Worm (Caenorhabditis elegans) whole organism, L1 larva: ENCODE results near the gene K07B1.4.
A peak's percentile ranks its signal among the peaks of the same experiment; 100 is the strongest.

Experiments used
- C04F5.9 ChIP-seq: sonication (generic microtip); optimal IDR thresholded peaks from 2 replicates; lab custom pipeline; 2016; ENCODE audit warnings: missing genetic modification characterization, missing compliant biosample characterization
- C34B4.2 ChIP-seq: sonication (generic microtip); optimal IDR thresholded peaks from 2 replicates; lab custom pipeline; 2017; ENCODE audit warnings: mild to moderate bottlenecking, missing genetic modification characterization, missing compliant biosample characterization
- F16B12.6 ChIP-seq: fragments of 150-350 bp; optimal IDR thresholded peaks from 2 replicates; lab custom pipeline; 2014; ENCODE audit warnings: missing biosample characterization, missing genetic modification characterization
- alr-1 ChIP-seq: fragments of 200-800 bp; sonication (Bioruptor generic); optimal IDR thresholded peaks from 2 replicates; lab custom pipeline; 2018; ENCODE audit warnings: borderline replicate concordance, mild to moderate bottlenecking, missing genetic modification characterization, missing compliant biosample characterization
- aly-2 ChIP-seq: fragments of 150-350 bp; optimal IDR thresholded peaks from 2 replicates; lab custom pipeline; 2014; ENCODE audit warnings: missing biosample characterization, missing genetic modification characterization
- ama-1 ChIP-seq: fragments of 150-350 bp; optimal IDR thresholded peaks from 2 replicates; lab custom pipeline; 2014
- ceh-63 ChIP-seq: fragments of 200-800 bp; sonication (Bioruptor generic); optimal IDR thresholded peaks from 2 replicates; lab custom pipeline; 2018; ENCODE audit warnings: mild to moderate bottlenecking, missing genetic modification characterization, missing compliant biosample characterization
- ces-1 ChIP-seq: fragments of 150-350 bp; optimal IDR thresholded peaks from 2 replicates; lab custom pipeline; 2014; ENCODE audit warnings: missing biosample characterization, missing genetic modification reagents, missing genetic modification characterization
- dpl-1 ChIP-seq, 3 experiments: fragments of 150-350 bp in 2 of 3; sonication (generic microtip) in 1 of 3; optimal IDR thresholded peaks; 2 replicates each; lab custom pipeline; 2014 to 2017; ENCODE audit warnings: missing biosample characterization in 3 of 3, missing genetic modification characterization in 3 of 3, missing genetic modification reagents in 3 of 3
- dsc-1 ChIP-seq: sonication (generic microtip); optimal IDR thresholded peaks from 2 replicates; lab custom pipeline; 2016; ENCODE audit warnings: mild to moderate bottlenecking, missing genetic modification characterization, missing compliant biosample characterization
- elt-2 ChIP-seq: sonication (generic microtip); optimal IDR thresholded peaks from 2 replicates; lab custom pipeline; 2016; ENCODE audit warnings: missing genetic modification characterization, mild to moderate bottlenecking, inconsistent platforms, missing compliant biosample characterization, missing genetic modification reagents
- fkh-10 ChIP-seq: sonication (generic microtip); optimal IDR thresholded peaks from 2 replicates; lab custom pipeline; 2017; ENCODE audit warnings: missing biosample characterization, missing genetic modification reagents, missing genetic modification characterization
- fkh-4 ChIP-seq: sonication (generic microtip); optimal IDR thresholded peaks from 2 replicates; lab custom pipeline; 2016; ENCODE audit warnings: missing compliant biosample characterization, missing genetic modification characterization, borderline replicate concordance
- fos-1 ChIP-seq: fragments of 150-350 bp; optimal IDR thresholded peaks from 2 replicates; lab custom pipeline; 2014; ENCODE audit warnings: missing biosample characterization, missing genetic modification characterization
- grh-1 ChIP-seq: fragments of 200-800 bp; sonication (Bioruptor generic); IDR thresholded peaks from 2 replicates; pipeline ENCODE4 v1.3.6; 2022; ENCODE audit warnings: missing genetic modification reagents, missing genetic modification characterization, missing compliant biosample characterization
- isw-1 ChIP-seq: fragments of 200-800 bp; sonication (Bioruptor generic); IDR thresholded peaks from 2 replicates; pipeline ENCODE4 v1.3.6; 2022; ENCODE audit warnings: missing genetic modification characterization, missing compliant biosample characterization
- lin-13 ChIP-seq: fragments of 150-350 bp; optimal IDR thresholded peaks from 2 replicates; lab custom pipeline; 2014; ENCODE audit warnings: missing biosample characterization, missing genetic modification reagents, missing genetic modification characterization
- lin-14 ChIP-seq: fragments of 200-800 bp; sonication (Bioruptor generic); optimal IDR thresholded peaks from 2 replicates; lab custom pipeline; 2018; ENCODE audit warnings: mild to moderate bottlenecking, missing genetic modification characterization, moderate library complexity, missing compliant biosample characterization
- lin-35 ChIP-seq, 2 experiments: fragments of 150-350 bp; optimal IDR thresholded peaks; 2 replicates each; lab custom pipeline; 2014; ENCODE audit warnings: missing biosample characterization in 2 of 2, missing genetic modification characterization in 2 of 2, missing genetic modification reagents in 2 of 2
- lir-3 ChIP-seq: sonication (generic microtip); optimal IDR thresholded peaks from 2 replicates; lab custom pipeline; 2016; ENCODE audit warnings: mild to moderate bottlenecking, missing genetic modification characterization, moderate library complexity, missing compliant biosample characterization; ENCODE audit not compliant: poor library complexity
- lsy-2 ChIP-seq, 2 experiments: fragments of 150-350 bp; optimal IDR thresholded peaks; 2 replicates each; lab custom pipeline; 2014; ENCODE audit warnings: missing biosample characterization in 2 of 2, missing genetic modification characterization in 2 of 2
- mab-9 ChIP-seq: fragments of 200-800 bp; sonication (Bioruptor generic); IDR thresholded peaks from 2 replicates; pipeline ENCODE4 v1.3.6; 2022; ENCODE audit warnings: missing genetic modification reagents, missing genetic modification characterization, missing compliant biosample characterization
- nhr-20 ChIP-seq: sonication (generic microtip); optimal IDR thresholded peaks from 2 replicates; lab custom pipeline; 2016; ENCODE audit warnings: mild to moderate bottlenecking, missing genetic modification characterization, missing compliant biosample characterization
- nhr-47 ChIP-seq: sonication (generic microtip); optimal IDR thresholded peaks from 2 replicates; lab custom pipeline; 2016; ENCODE audit warnings: mild to moderate bottlenecking, missing genetic modification characterization, moderate library complexity, missing compliant biosample characterization
- nhr-71 ChIP-seq: sonication (generic microtip); optimal IDR thresholded peaks from 2 replicates; lab custom pipeline; 2016; ENCODE audit warnings: mild to moderate bottlenecking, missing genetic modification characterization, moderate library complexity, missing compliant biosample characterization
- nhr-76 ChIP-seq: sonication (generic microtip); optimal IDR thresholded peaks from 2 replicates; lab custom pipeline; 2017; ENCODE audit warnings: missing biosample characterization, missing genetic modification characterization
- nhr-90 ChIP-seq: sonication (generic microtip); optimal IDR thresholded peaks from 2 replicates; lab custom pipeline; 2016; ENCODE audit warnings: mild to moderate bottlenecking, missing genetic modification characterization, missing compliant biosample characterization; ENCODE audit not compliant: poor library complexity
- pag-3 ChIP-seq: sonication (generic microtip); optimal IDR thresholded peaks from 2 replicates; lab custom pipeline; 2017; ENCODE audit warnings: missing genetic modification characterization, mild to moderate bottlenecking, missing compliant biosample characterization, antibody characterized with exemption, borderline replicate concordance; ENCODE audit not compliant: insufficient read depth
- pax-3 ChIP-seq: fragments of 200-800 bp; sonication (Bioruptor generic); optimal IDR thresholded peaks from 2 replicates; lab custom pipeline; 2018; ENCODE audit warnings: mild to moderate bottlenecking, missing genetic modification characterization, moderate library complexity, missing compliant biosample characterization
- pqm-1 ChIP-seq: sonication (generic microtip); optimal IDR thresholded peaks from 3 replicates; lab custom pipeline; 2017; ENCODE audit warnings: missing biosample characterization, missing genetic modification characterization
- skn-1 ChIP-seq: fragments of 150-350 bp; optimal IDR thresholded peaks from 2 replicates; lab custom pipeline; 2014; ENCODE audit warnings: missing biosample characterization, missing genetic modification characterization
- snu-23 ChIP-seq: sonication (generic microtip); optimal IDR thresholded peaks from 2 replicates; lab custom pipeline; 2016; ENCODE audit warnings: missing genetic modification characterization, missing compliant biosample characterization
- sox-4 ChIP-seq: sonication (generic microtip); optimal IDR thresholded peaks from 2 replicates; lab custom pipeline; 2016; ENCODE audit warnings: missing genetic modification characterization, missing compliant biosample characterization
- sup-37 ChIP-seq: fragments of 200-800 bp; sonication (Bioruptor generic); optimal IDR thresholded peaks from 2 replicates; lab custom pipeline; 2018; ENCODE audit warnings: mild to moderate bottlenecking, missing genetic modification characterization, missing compliant biosample characterization
- tbx-2 ChIP-seq: sonication (generic microtip); optimal IDR thresholded peaks from 2 replicates; lab custom pipeline; 2016; ENCODE audit warnings: missing genetic modification characterization, missing compliant biosample characterization
- unc-130 ChIP-seq: fragments of 150-350 bp; optimal IDR thresholded peaks from 2 replicates; lab custom pipeline; 2017; ENCODE audit warnings: missing biosample characterization, missing genetic modification characterization, inconsistent platforms
- unc-30 ChIP-seq: sonication (generic microtip); optimal IDR thresholded peaks from 2 replicates; lab custom pipeline; 2017; ENCODE audit warnings: missing biosample characterization, missing genetic modification characterization
- unc-62 ChIP-seq: fragments of 150-350 bp; optimal IDR thresholded peaks from 2 replicates; lab custom pipeline; 2014; ENCODE audit warnings: missing biosample characterization, missing genetic modification reagents, missing genetic modification characterization
- unc-86 ChIP-seq: sonication (generic microtip); optimal IDR thresholded peaks from 2 replicates; lab custom pipeline; 2016; ENCODE audit warnings: missing genetic modification characterization, missing compliant biosample characterization
- ztf-11 ChIP-seq, 2 experiments: sonication (generic microtip); optimal IDR thresholded peaks; 2 replicates each; lab custom pipeline; 2016 to 2017; ENCODE audit warnings: missing genetic modification characterization in 2 of 2, missing biosample characterization in 1 of 2, missing compliant biosample characterization in 1 of 2
- ztf-4 ChIP-seq: fragments of 150-350 bp; optimal IDR thresholded peaks from 2 replicates; lab custom pipeline; 2014; ENCODE audit warnings: missing biosample characterization, missing genetic modification characterization

Gene K07B1.4

DNA sequence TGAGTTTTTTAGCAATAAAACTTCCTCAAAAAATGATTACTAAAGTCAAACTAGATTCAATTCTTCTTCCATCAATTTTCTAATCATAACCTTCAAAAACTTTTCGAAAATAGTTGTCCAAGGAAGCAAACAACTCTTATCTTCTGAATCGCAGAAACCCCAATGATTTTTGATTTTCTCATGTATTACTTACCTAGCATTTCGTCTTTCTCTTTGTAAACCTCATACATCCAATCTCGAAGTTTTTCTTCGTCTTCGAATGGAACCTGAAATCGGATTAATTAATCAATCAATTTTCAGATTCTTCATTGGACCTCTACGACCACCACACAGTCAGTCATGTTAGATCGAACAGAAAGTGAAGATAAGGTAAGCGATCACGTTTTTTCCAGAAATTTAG, at the start of gene K07B1.4:
Gene K07B1.4, plus strand, starts transcription at position 301 of the 400 bp plus-strand sequence.
- no peak for TF ChIP-seq F16B12.6 (tag; lab: Kevin White, UChicago)
- TF ChIP-seq ces-1 (GFP tag; lab: Kevin White, UChicago): no peak
- no peak for TF ChIP-seq ceh-63 (GFP tag; lab: Kevin White, UChicago)
- TF ChIP-seq fkh-10 (GFP tag; lab: Kevin White, UChicago): no peak
- TF ChIP-seq pqm-1 (tag; lab: Kevin White, UChicago): no peak
- no peak for TF ChIP-seq unc-62 (GFP tag; lab: Kevin White, UChicago)
- TF ChIP-seq dpl-1 (GFP tag; optimal IDR thresholded peaks at IDR 0.05; lab: Kevin White, UChicago): no peak
- no peak for TF ChIP-seq unc-30 (tag; lab: Kevin White, UChicago)
- no peak for TF ChIP-seq lsy-2 (tag; optimal IDR thresholded peaks at IDR 0.05; lab: Kevin White, UChicago)
- TF ChIP-seq nhr-76 (tag; lab: Kevin White, UChicago): no peak
- TF ChIP-seq ztf-11 (tag; optimal IDR thresholded peaks at IDR 0.05; lab: Kevin White, UChicago): no peak
- TF ChIP-seq snu-23 (GFP tag; lab: Kevin White, UChicago): no peak

DNA sequence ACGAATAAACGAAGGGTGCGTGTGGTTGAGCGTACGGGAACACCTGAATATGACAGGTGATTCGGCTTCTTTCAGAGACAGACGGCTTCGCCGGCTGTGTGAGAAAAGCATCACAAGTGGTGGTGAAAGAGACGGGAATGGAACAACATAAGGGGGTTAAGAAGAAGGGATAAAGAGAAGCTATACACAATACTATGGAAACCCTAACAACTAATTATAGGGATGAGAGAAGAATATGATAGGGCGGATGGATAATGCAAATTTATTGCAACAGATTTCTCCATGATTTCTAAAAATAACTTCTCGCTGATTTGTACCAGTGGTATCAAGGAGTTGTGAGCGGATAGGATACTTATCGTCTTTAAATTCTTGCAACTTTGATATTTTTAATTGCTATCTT, 46.7 kb upstream of the K07B1.4 start, which contains the start of gene hlh-10:
Gene hlh-10, minus strand, starts transcription at position 101 of the 400 bp plus-strand sequence.
- TF ChIP-seq skn-1 (tag; lab: Kevin White, UChicago) (no peak), lir-3 (tag; lab: Kevin White, UChicago) (no peak), F16B12.6 (tag; lab: Kevin White, UChicago) (no peak), dsc-1 (tag; lab: Kevin White, UChicago) (peak; percentile 9), lin-14 (GFP tag; lab: Kevin White, UChicago) (no peak), ama-1 (lab: Kevin White, UChicago) (no peak), alr-1 (tag; lab: Kevin White, UChicago) (no peak)

DNA sequence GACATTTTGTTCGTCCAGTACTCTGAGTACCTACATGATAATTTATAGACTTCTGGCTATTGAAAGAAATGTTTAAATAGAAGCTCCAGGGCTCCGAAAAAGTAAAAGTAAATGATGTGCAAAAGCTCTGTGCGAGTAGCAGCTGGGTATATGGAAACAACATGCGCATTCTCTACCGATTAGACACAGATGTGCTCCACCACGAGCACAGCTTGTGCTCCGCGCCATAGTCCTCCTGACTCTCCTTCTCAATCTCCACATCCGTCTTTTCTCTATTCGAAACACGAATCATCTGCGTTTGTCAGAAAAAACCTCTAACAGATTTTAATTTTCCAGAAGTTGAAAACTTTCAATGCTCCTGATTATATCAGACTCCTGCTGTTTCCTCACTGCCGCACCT, 45.3 kb upstream of the K07B1.4 start:
- TF ChIP-seq dsc-1 (tag; lab: Kevin White, UChicago): peak; percentile 90
- TF ChIP-seq fkh-4: peak; percentile 53
- no peak for TF ChIP-seq fos-1 (tag; lab: Kevin White, UChicago)

DNA sequence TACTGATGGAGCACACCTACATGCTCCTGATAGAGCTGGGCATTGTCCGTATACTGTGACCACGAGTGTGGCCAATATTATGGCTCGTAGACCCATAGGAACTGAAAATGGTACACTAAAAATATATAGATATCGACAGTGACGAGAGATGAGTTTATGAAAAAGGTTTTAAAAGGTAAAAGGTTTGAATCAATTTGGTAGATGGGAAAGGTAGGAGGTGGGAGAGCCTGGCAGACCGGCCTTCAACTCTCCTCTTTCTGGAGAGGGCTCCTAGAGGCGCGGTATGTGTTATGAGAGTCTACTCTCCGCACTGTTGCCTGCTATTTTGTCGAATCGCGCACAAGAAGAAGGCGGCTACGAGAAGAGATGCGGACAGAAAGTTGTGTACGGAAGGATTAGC, 41.3 kb upstream of the K07B1.4 start, which contains the start of gene lron-2:
Gene lron-2, minus strand, starts transcription at position 101 of the 400 bp plus-strand sequence.
- TF ChIP-seq C34B4.2 (tag; lab: Kevin White, UChicago): no peak
- TF ChIP-seq skn-1 (tag; lab: Kevin White, UChicago): no peak
- no peak for TF ChIP-seq sup-37 (GFP tag; lab: Kevin White, UChicago)
- TF ChIP-seq nhr-20: no peak
- no peak for TF ChIP-seq tbx-2 (tag; lab: Kevin White, UChicago)
- TF ChIP-seq, all 84 proteins: peak for 0

DNA sequence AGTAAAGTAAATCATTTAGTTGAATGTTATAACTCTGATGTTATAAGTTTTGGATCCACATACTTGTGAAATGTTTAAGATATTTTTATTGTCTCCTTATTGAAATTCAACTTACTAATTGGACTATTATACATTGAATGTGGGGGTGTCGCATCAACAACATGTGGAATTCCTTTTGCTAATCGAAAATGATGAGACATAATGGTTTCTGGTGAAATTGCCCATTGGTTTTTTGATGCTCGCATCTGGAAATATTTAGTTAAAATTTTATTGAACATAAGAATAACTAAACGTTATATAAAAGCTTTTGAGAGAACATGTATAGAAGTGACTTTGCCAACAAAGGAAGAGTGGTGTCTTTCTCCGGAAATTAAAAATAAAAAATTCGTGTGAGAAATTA, 36.9 kb upstream of the K07B1.4 start, which contains the start of gene ZK682.7:
Gene ZK682.7, minus strand, starts transcription at position 247 of the 400 bp plus-strand sequence.
- peak; percentile 77 for TF ChIP-seq fkh-4
- no peak for TF ChIP-seq nhr-90 (tag; lab: Kevin White, UChicago)
- TF ChIP-seq dsc-1 (tag; lab: Kevin White, UChicago): peak; percentile 91

DNA sequence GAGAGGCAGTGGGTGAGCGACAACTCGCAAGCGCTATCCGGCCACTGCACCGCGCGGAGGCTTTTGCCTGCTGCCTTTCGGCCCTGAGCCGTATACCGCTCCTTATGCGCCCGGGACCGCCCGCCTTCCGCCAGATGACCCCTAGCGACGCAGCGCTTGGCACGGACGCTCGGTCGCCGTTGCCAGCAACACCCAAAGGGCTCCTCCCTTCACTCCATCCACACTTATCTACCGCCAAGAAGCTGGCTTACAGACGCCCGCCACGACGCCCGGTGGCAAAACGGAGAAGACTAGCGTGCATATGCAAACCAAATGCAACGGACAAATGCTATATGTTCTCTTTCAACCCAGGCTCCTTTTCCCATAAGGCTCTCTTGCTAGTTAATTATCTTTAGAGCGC, 35.4 kb upstream of the K07B1.4 start:
- TF ChIP-seq lin-13 (GFP tag; lab: Kevin White, UChicago): no peak
- no peak for TF ChIP-seq elt-2
- no peak for TF ChIP-seq C04F5.9 (tag; lab: Kevin White, UChicago)
- TF ChIP-seq mab-9 (GFP tag; lab: Robert Waterston, UW): no peak
- no peak for TF ChIP-seq lsy-2 (tag; optimal IDR thresholded peaks at IDR 0.05; lab: Kevin White, UChicago)
- TF ChIP-seq ztf-4 (tag; lab: Kevin White, UChicago): no peak
- no peak for TF ChIP-seq grh-1 (GFP tag; lab: Robert Waterston, UW)
- TF ChIP-seq unc-86 (tag; lab: Kevin White, UChicago): no peak
- TF ChIP-seq lin-35 (GFP tag; optimal IDR thresholded peaks at IDR 0.05; lab: Kevin White, UChicago): no peak
- TF ChIP-seq pax-3 (tag; lab: Kevin White, UChicago): no peak
- no peak for TF ChIP-seq fos-1 (tag; lab: Kevin White, UChicago)
- TF ChIP-seq snu-23 (GFP tag; lab: Kevin White, UChicago): no peak
- no peak for TF ChIP-seq unc-62 (GFP tag; lab: Kevin White, UChicago)
- TF ChIP-seq nhr-47 (tag; lab: Kevin White, UChicago): peak; percentile 15
- TF ChIP-seq isw-1 (GFP tag; lab: Robert Waterston, UW): no peak
- no peak for TF ChIP-seq sox-4 (tag; lab: Kevin White, UChicago)
- no peak for TF ChIP-seq pag-3 (tag; lab: Kevin White, UChicago)
- no peak for TF ChIP-seq aly-2 (tag; lab: Kevin White, UChicago)
- TF ChIP-seq F16B12.6 (tag; lab: Kevin White, UChicago): no peak
- peak; percentile 27 for TF ChIP-seq dsc-1 (tag; lab: Kevin White, UChicago)
- TF ChIP-seq unc-130 (tag; lab: Kevin White, UChicago): no peak
- TF ChIP-seq nhr-71 (tag; lab: Kevin White, UChicago): peak; percentile 24
